Fruit fly (Drosophila melanogaster) whole organism, embryonic: ENCODE data around the gene CG14341.
A peak's percentile ranks its signal among the peaks of the same experiment; 100 is the strongest.

Source experiments
- Atf3 ChIP-seq: fragments of 200-800 bp; sonication (Bioruptor generic); optimal IDR thresholded peaks from 3 replicates; lab custom pipeline; 2016; ENCODE audit warnings: missing biosample characterization, missing genetic modification characterization
- Bgb ChIP-seq: fragments of 200-800 bp; sonication (Bioruptor generic); IDR thresholded peaks from 2 replicates; pipeline ENCODE4 v1.3.6; 2022; ENCODE audit warnings: missing biosample characterization, missing genetic modification characterization; ENCODE audit not compliant: partially characterized antibody
- CG10147 ChIP-seq: fragments of 200-800 bp; sonication (Bioruptor generic); optimal IDR thresholded peaks from 2 replicates; lab custom pipeline; 2019; ENCODE audit warnings: missing biosample characterization, mild to moderate bottlenecking, missing genetic modification characterization, moderate library complexity
- CG10543 ChIP-seq: fragments of 200-800 bp; sonication (Bioruptor generic); optimal IDR thresholded peaks from 3 replicates; lab custom pipeline; 2017; ENCODE audit warnings: missing biosample characterization, mild to moderate bottlenecking, missing genetic modification characterization, moderate library complexity
- CG12155 ChIP-seq: fragments of 200-800 bp; sonication (Bioruptor generic); optimal IDR thresholded peaks from 3 replicates; lab custom pipeline; 2016; ENCODE audit warnings: missing biosample characterization, missing genetic modification characterization
- CG1233 ChIP-seq: fragments of 200-800 bp; sonication (Bioruptor generic); optimal IDR thresholded peaks from 4 replicates; lab custom pipeline; 2018; ENCODE audit warnings: missing biosample characterization, mild to moderate bottlenecking, missing genetic modification characterization
- CG12942 ChIP-seq: fragments of 200-800 bp; sonication (Bioruptor generic); optimal IDR thresholded peaks from 3 replicates; lab custom pipeline; 2016; ENCODE audit warnings: missing biosample characterization, missing genetic modification characterization
- CG14014 ChIP-seq: fragments of 200-800 bp; sonication (Bioruptor generic); IDR thresholded peaks from 2 replicates; pipeline ENCODE4 v1.3.6; 2022; ENCODE audit warnings: missing biosample characterization, missing genetic modification characterization
- CG14710 ChIP-seq: fragments of 200-800 bp; sonication (Bioruptor generic); optimal IDR thresholded peaks from 3 replicates; lab custom pipeline; 2019; ENCODE audit warnings: missing biosample characterization, mild to moderate bottlenecking, missing genetic modification characterization, moderate library complexity
- CG16813 ChIP-seq: fragments of 200-800 bp; sonication (Bioruptor generic); IDR thresholded peaks from 3 replicates; pipeline ENCODE4 v1.3.6; 2022; ENCODE audit warnings: missing biosample characterization, missing genetic modification characterization; ENCODE audit not compliant: partially characterized antibody
- CG18011 ChIP-seq: fragments of 200-800 bp; sonication (Bioruptor generic); optimal IDR thresholded peaks from 2 replicates; lab custom pipeline; 2017; ENCODE audit warnings: missing biosample characterization, missing genetic modification characterization, mild to moderate bottlenecking, moderate library complexity, missing genotype
- CG31224 ChIP-seq: fragments of 200-800 bp; sonication (Bioruptor generic); IDR thresholded peaks from 2 replicates; pipeline ENCODE4 v1.3.6; 2022; ENCODE audit warnings: missing biosample characterization, missing genetic modification characterization
- CG31365 ChIP-seq: fragments of 200-800 bp; sonication (Bioruptor generic); optimal IDR thresholded peaks from 2 replicates; lab custom pipeline; 2018; ENCODE audit warnings: missing biosample characterization, mild to moderate bottlenecking, missing genetic modification characterization
- CG34422 ChIP-seq: fragments of 200-800 bp; sonication (Bioruptor generic); IDR thresholded peaks from 3 replicates; pipeline ENCODE4 v1.3.6; 2022; ENCODE audit warnings: missing biosample characterization, missing genetic modification characterization
- CG3726 ChIP-seq: fragments of 200-800 bp; sonication (Bioruptor generic); IDR thresholded peaks from 3 replicates; pipeline ENCODE4, ENCODE4 v1.3.6; 2022; ENCODE audit warnings: missing biosample characterization, missing genetic modification characterization
- CG3847 ChIP-seq: fragments of 200-800 bp; sonication (Bioruptor generic); IDR thresholded peaks from 2 replicates; pipeline ENCODE4 v1.3.6; 2022; ENCODE audit warnings: missing biosample characterization, missing genetic modification characterization
- CG4328 ChIP-seq: fragments of 200-800 bp; sonication (Bioruptor generic); optimal IDR thresholded peaks from 3 replicates; lab custom pipeline; 2017; ENCODE audit warnings: missing biosample characterization, missing genetic modification reagents, missing genetic modification characterization
- CG4730 ChIP-seq: fragments of 200-800 bp; sonication (Bioruptor generic); IDR thresholded peaks from 2 replicates; pipeline ENCODE4 v1.3.6; 2022; ENCODE audit warnings: missing biosample characterization, missing genetic modification characterization
- CG7372 ChIP-seq: fragments of 200-800 bp; sonication (Bioruptor generic); IDR thresholded peaks from 2 replicates; pipeline ENCODE4 v1.3.6; 2022; ENCODE audit warnings: missing biosample characterization, missing genetic modification characterization
- CG7928 ChIP-seq: fragments of 200-800 bp; sonication (Bioruptor generic); optimal IDR thresholded peaks from 2 replicates; lab custom pipeline; 2017; ENCODE audit warnings: missing biosample characterization, mild to moderate bottlenecking, missing genetic modification characterization
- CG8478 ChIP-seq: fragments of >200 bp; optimal IDR thresholded peaks from 2 replicates; lab custom pipeline; 2018
- CG9609 ChIP-seq: fragments of 200-800 bp; sonication (Bioruptor generic); optimal IDR thresholded peaks from 3 replicates; lab custom pipeline; 2016; ENCODE audit warnings: missing biosample characterization, missing genetic modification characterization
- CG9817 ChIP-seq: fragments of 200-800 bp; sonication (Bioruptor generic); optimal IDR thresholded peaks from 2 replicates; lab custom pipeline; 2018; ENCODE audit warnings: missing biosample characterization, mild to moderate bottlenecking, missing genetic modification characterization, moderate library complexity
- Dbx ChIP-seq: fragments of 200-800 bp; sonication (Bioruptor generic); IDR thresholded peaks from 3 replicates; pipeline ENCODE4 v1.3.6; 2022; ENCODE audit warnings: missing biosample characterization, missing genetic modification characterization
- Dip3 ChIP-seq: fragments of 200-800 bp; sonication (Bioruptor generic); optimal IDR thresholded peaks from 3 replicates; lab custom pipeline; 2016; ENCODE audit warnings: missing biosample characterization, missing genetic modification characterization
- ERR ChIP-seq: fragments of 200-800 bp; sonication (Bioruptor generic); optimal IDR thresholded peaks from 2 replicates; lab custom pipeline; 2016; ENCODE audit warnings: missing biosample characterization, missing genetic modification characterization
- Fer3 ChIP-seq: fragments of 200-800 bp; sonication (Bioruptor generic); optimal IDR thresholded peaks from 2 replicates; lab custom pipeline; 2018; ENCODE audit warnings: missing biosample characterization, mild to moderate bottlenecking, missing genetic modification characterization, moderate library complexity
- Hey ChIP-seq: fragments of 200-800 bp; sonication (Bioruptor generic); optimal IDR thresholded peaks from 3 replicates; lab custom pipeline; 2018; ENCODE audit warnings: missing biosample characterization, mild to moderate bottlenecking, missing genetic modification characterization
- HmgD ChIP-seq: fragments of 200-800 bp; sonication (Bioruptor generic); optimal IDR thresholded peaks from 3 replicates; lab custom pipeline; 2016; ENCODE audit warnings: missing biosample characterization, missing genetic modification characterization
- Lhr ChIP-seq: fragments of 200-800 bp; sonication (Bioruptor generic); optimal IDR thresholded peaks from 3 replicates; lab custom pipeline; 2017; ENCODE audit warnings: mild to moderate bottlenecking, missing biosample characterization, missing genetic modification reagents, missing genetic modification characterization
- Lim3 ChIP-seq: fragments of 200-800 bp; sonication (Bioruptor generic); IDR thresholded peaks from 2 replicates; pipeline ENCODE4 v1.3.6; 2022; ENCODE audit warnings: missing biosample characterization, missing genetic modification characterization
- Max ChIP-seq: fragments of 200-800 bp; sonication (Bioruptor generic); optimal IDR thresholded peaks from 2 replicates; lab custom pipeline; 2016; ENCODE audit warnings: missing biosample characterization, mild to moderate bottlenecking, missing genetic modification characterization
- Rfx ChIP-seq: fragments of 200-800 bp; sonication (Bioruptor generic); IDR thresholded peaks from 2 replicates; pipeline ENCODE4 v1.3.6; 2022; ENCODE audit warnings: missing biosample characterization, missing genetic modification characterization
- Side ChIP-seq: fragments of 200-800 bp; sonication (Bioruptor generic); optimal IDR thresholded peaks from 2 replicates; lab custom pipeline; 2016; ENCODE audit warnings: missing biosample characterization, missing genetic modification characterization
- Stat92E ChIP-seq, 3 experiments: fragments of >200 bp in 2 of 3; fragments of 200-800 bp in 1 of 3; sonication (Bioruptor generic) in 1 of 3; optimal IDR thresholded peaks; 2 replicates each; lab custom pipeline; 2017 to 2019; ENCODE audit warnings: missing biosample characterization in 3 of 3, missing genetic modification characterization in 3 of 3, mild to moderate bottlenecking in 1 of 3, moderate library complexity in 1 of 3
- bowl ChIP-seq: fragments of 200-800 bp; sonication (Bioruptor generic); IDR thresholded peaks from 2 replicates; pipeline ENCODE4 v1.3.6; 2022; ENCODE audit warnings: missing biosample characterization, missing genetic modification characterization
- br ChIP-seq: fragments of >200 bp; optimal IDR thresholded peaks from 2 replicates; lab custom pipeline; 2017
- chinmo ChIP-seq: fragments of 200-800 bp; sonication (Bioruptor generic); IDR thresholded peaks from 4 replicates; pipeline ENCODE4 v1.3.6; 2022; ENCODE audit warnings: missing biosample characterization, missing genetic modification characterization; ENCODE audit not compliant: partially characterized antibody
- dati ChIP-seq: fragments of 200-800 bp; sonication (Bioruptor generic); IDR thresholded peaks from 2 replicates; pipeline ENCODE4 v1.3.6; 2022; ENCODE audit warnings: missing biosample characterization, missing genetic modification characterization
- dpn ChIP-seq, 2 experiments: fragments of 200-800 bp; sonication (Bioruptor generic); optimal IDR thresholded peaks; 3 replicates each; lab custom pipeline; 2016; ENCODE audit warnings: missing biosample characterization in 2 of 2, missing genetic modification characterization in 2 of 2
- ems ChIP-seq: fragments of 200-800 bp; sonication (Bioruptor generic); optimal IDR thresholded peaks from 3 replicates; lab custom pipeline; 2016; ENCODE audit warnings: missing biosample characterization, missing genetic modification characterization
- grau ChIP-seq: fragments of 200-800 bp; optimal IDR thresholded peaks from 3 replicates; lab custom pipeline; 2019; ENCODE audit warnings: missing biosample characterization, mild to moderate bottlenecking, missing genetic modification characterization, moderate library complexity
- gsb-n ChIP-seq: fragments of 200-800 bp; sonication (Bioruptor generic); optimal IDR thresholded peaks from 3 replicates; lab custom pipeline; 2018; ENCODE audit warnings: missing biosample characterization, mild to moderate bottlenecking, missing genetic modification characterization
- insv ChIP-seq, 2 experiments: fragments of 200-800 bp; sonication (Bioruptor generic); optimal IDR thresholded peaks; 3 replicates each; lab custom pipeline; 2016 to 2018; ENCODE audit warnings: missing biosample characterization in 2 of 2, missing genetic modification characterization in 2 of 2
- lab ChIP-seq: fragments of 200-800 bp; sonication (Bioruptor generic); optimal IDR thresholded peaks from 3 replicates; lab custom pipeline; 2017; ENCODE audit warnings: missing biosample characterization, missing genetic modification characterization, mild to moderate bottlenecking, moderate library complexity, missing genetic modification reagents
- prd ChIP-seq, 3 experiments: fragments of >200 bp in 2 of 3; fragments of 200-800 bp in 1 of 3; sonication (Bioruptor generic) in 1 of 3; optimal IDR thresholded peaks in 2 of 3; IDR thresholded peaks in 1 of 3; 2 replicates in 2 of 3; 3 replicates in 1 of 3; pipeline versions ENCODE4 v1.3.6 to Lab custom; 2017 to 2022; ENCODE audit warnings: missing biosample characterization in 1 of 3, missing genetic modification characterization in 1 of 3
- repo ChIP-seq: fragments of 200-800 bp; sonication (Bioruptor generic); optimal IDR thresholded peaks from 2 replicates; lab custom pipeline; 2016; ENCODE audit warnings: missing biosample characterization, missing genetic modification characterization
- row ChIP-seq: fragments of 200-800 bp; sonication (Bioruptor generic); IDR thresholded peaks from 3 replicates; pipeline ENCODE4 v1.3.6; 2022; ENCODE audit warnings: missing biosample characterization, missing genetic modification characterization
- sisA ChIP-seq: fragments of 200-800 bp; sonication (Bioruptor generic); IDR thresholded peaks from 2 replicates; pipeline ENCODE4 v1.3.6; 2022; ENCODE audit warnings: missing biosample characterization, missing genetic modification characterization
- tup ChIP-seq: fragments of 200-800 bp; sonication (Bioruptor generic); optimal IDR thresholded peaks from 2 replicates; lab custom pipeline; 2016; ENCODE audit warnings: missing biosample characterization, mild to moderate bottlenecking, missing genetic modification characterization, moderate library complexity
- twi ChIP-seq: fragments of 200-800 bp; optimal IDR thresholded peaks from 2 replicates; lab custom pipeline; 2019; ENCODE audit warnings: missing biosample characterization, mild to moderate bottlenecking, missing genetic modification characterization, moderate library complexity
- usp ChIP-seq: fragments of >200 bp; optimal IDR thresholded peaks from 2 replicates; lab custom pipeline; 2017; ENCODE audit warnings: missing biosample characterization, missing genetic modification characterization

The CG14341 gene

dm6 chr2L:1118149-1118548 lies 48.2 kb upstream of the CG14341 start (continued):
- TF ChIP-seq Atf3 (no peak), HmgD (GFP tag; lab: Kevin White, UChicago) (no peak), CG10543 (GFP tag; lab: Kevin White, UChicago) (no peak), CG31224 (no peak), CG9817 (tag; lab: Kevin White, UChicago) (no peak), dati (no peak), usp (GFP tag; lab: Kevin White, UChicago) (no peak), Fer3 (tag; lab: Kevin White, UChicago) (no peak), CG3726 (GFP tag; lab: Robert Waterston, UW) (no peak), CG1233 (GFP tag; lab: Kevin White, UChicago) (no peak), tup (GFP tag; lab: Kevin White, UChicago) (no peak), CG14014 (GFP tag; lab: Robert Waterston, UW) (no peak), CG4328 (no peak), Stat92E (GFP tag; optimal IDR thresholded peaks at IDR 0.05; lab: Kevin White, UChicago) (no peak), CG3847 (GFP tag; lab: Robert Waterston, UW) (0 out of 2 replicates have a peak, but pooled peaks have one; percentile 7), grau (tag; lab: Kevin White, UChicago) (no peak), Side (no peak), CG10147 (GFP tag; lab: Kevin White, UChicago) (no peak), Lhr (GFP tag; lab: Kevin White, UChicago) (no peak), lab (GFP tag; lab: Kevin White, UChicago) (no peak), prd (optimal IDR thresholded peaks at IDR 0.05; lab: Kevin White, UChicago) (no peak), prd (GFP tag; IDR thresholded peaks at IDR 0.05; lab: Robert Waterston, UW) (0 out of 3 replicates have a peak, but pooled peaks have one; percentile 30), repo (GFP tag; lab: Kevin White, UChicago) (no peak), dpn (GFP tag; optimal IDR thresholded peaks at IDR 0.05; lab: Kevin White, UChicago) (no peak), br (no peak), twi (tag; lab: Kevin White, UChicago) (no peak), insv (GFP tag; optimal IDR thresholded peaks at IDR 0.05; lab: Kevin White, UChicago) (no peak), chinmo (GFP tag; lab: Robert Waterston, UW) (0 out of 4 replicates have a peak, but pooled peaks have one; percentile 11), Rfx (GFP tag; lab: Robert Waterston, UW) (no peak), CG9609 (no peak), Hey (tag; lab: Kevin White, UChicago) (no peak), CG14710 (tag; lab: Kevin White, UChicago) (no peak), CG7372 (no peak), CG18011 (GFP tag; lab: Kevin White, UChicago) (no peak), ems (no peak), Max (GFP tag; lab: Kevin White, UChicago) (peak; percentile 17), CG16813 (peak; percentile 36; the same call in 1 of the 3 replicates), CG31365 (tag; lab: Kevin White, UChicago) (no peak), Dbx (GFP tag; lab: Robert Waterston, UW) (0 out of 3 replicates have a peak, but pooled peaks have one; percentile 31), sisA (no peak), bowl (GFP tag; lab: Robert Waterston, UW) (no peak), Lim3 (GFP tag; lab: Robert Waterston, UW) (no peak), Dip3 (GFP tag; lab: Kevin White, UChicago) (no peak), CG7928 (GFP tag; lab: Kevin White, UChicago) (no peak), Bgb (GFP tag; lab: Robert Waterston, UW) (no peak), CG8478 (no peak), CG12155 (GFP tag; lab: Kevin White, UChicago) (no peak), CG12942 (GFP tag; lab: Kevin White, UChicago) (no peak), row (GFP tag; lab: Robert Waterston, UW) (no peak), CG34422 (GFP tag; lab: Robert Waterston, UW) (0 out of 3 replicates have a peak, but pooled peaks have one; percentile 21), ERR (GFP tag; lab: Kevin White, UChicago) (no peak), CG4730 (GFP tag; lab: Robert Waterston, UW) (no peak), gsb-n (tag; lab: Kevin White, UChicago) (no peak)
